Fruit fly (Drosophila melanogaster): ENCODE results near the gene Ir67b.
A peak's percentile ranks its signal among the peaks of the same experiment; 100 is the strongest.

Ir67b gene

DNA sequence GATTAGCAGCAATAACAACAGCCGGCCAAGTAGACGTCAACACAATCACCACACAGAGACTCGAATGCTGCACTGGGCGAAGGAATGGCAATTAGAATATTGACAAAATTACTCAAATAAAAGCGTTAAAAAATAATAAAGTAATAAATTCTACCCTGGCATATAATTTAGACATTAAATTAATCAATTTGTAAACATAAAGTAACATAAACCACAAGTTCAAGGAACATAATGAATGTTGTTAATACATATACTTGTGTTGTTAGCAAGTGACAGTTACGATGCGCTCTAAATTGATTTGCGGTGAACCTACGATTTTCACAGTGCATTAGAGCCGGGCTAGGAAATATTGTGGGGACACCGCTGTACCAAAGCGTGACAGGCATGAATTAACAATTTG lies 24.0 kb downstream of the Ir67b start (continued):
- TF ChIP-seq net (GFP tag; optimal IDR thresholded peaks at IDR 0.05) (peak; percentile 5), achi (GFP tag; optimal IDR thresholded peaks at IDR 0.05) (no peak), CG11294 (GFP tag; IDR thresholded peaks at IDR 0.05) (peak; percentile 21; the same call in 1 of the 2 replicates), CG8632 (GFP tag; optimal IDR thresholded peaks at IDR 0.05) (no peak), dac (GFP tag; optimal IDR thresholded peaks at IDR 0.05) (no peak), acj6 (GFP tag; optimal IDR thresholded peaks at IDR 0.05) (no peak), Blimp-1 (GFP tag; optimal IDR thresholded peaks at IDR 0.05) (no peak), CG11762 (GFP tag; optimal IDR thresholded peaks at IDR 0.05; ENCODE audit: insufficient read depth) (no peak), Hr4 (GFP tag; optimal IDR thresholded peaks at IDR 0.05) (peak; percentile 61)

dm6 chr3L:10398678-10399077 lies 33.1 kb downstream of the Ir67b start:
- TF ChIP-seq Smox (GFP tag; optimal IDR thresholded peaks at IDR 0.05): no peak
- no peak for TF ChIP-seq CG16779 (tag; optimal IDR thresholded peaks at IDR 0.05)
- TF ChIP-seq pdm3 (GFP tag; optimal IDR thresholded peaks at IDR 0.05): peak; percentile 8
- TF ChIP-seq Sox102F (GFP tag; optimal IDR thresholded peaks at IDR 0.05): no peak
- TF ChIP-seq Eip93F (GFP tag; optimal IDR thresholded peaks at IDR 0.05): no peak
- peak; percentile 10 for TF ChIP-seq Sox14 (GFP tag; optimal IDR thresholded peaks at IDR 0.05)
- no peak for TF ChIP-seq CG31627 (GFP tag; optimal IDR thresholded peaks at IDR 0.05)
- peak; percentile 89 for TF ChIP-seq CG32006 (GFP tag; optimal IDR thresholded peaks at IDR 0.05)
- peak; percentile 39 for TF ChIP-seq CG6276 (GFP tag; optimal IDR thresholded peaks at IDR 0.05)
- no peak for TF ChIP-seq Eip75B (GFP tag; optimal IDR thresholded peaks at IDR 0.05)
- TF ChIP-seq topi (GFP tag; optimal IDR thresholded peaks at IDR 0.05): no peak
- TF ChIP-seq ss (GFP tag; optimal IDR thresholded peaks at IDR 0.05): no peak
- TF ChIP-seq CG10669 (GFP tag; optimal IDR thresholded peaks at IDR 0.05): no peak
- TF ChIP-seq spab (GFP tag; optimal IDR thresholded peaks at IDR 0.05): no peak
- TF ChIP-seq CG3919 (GFP tag; optimal IDR thresholded peaks at IDR 0.05): peak; percentile 12
- peak; percentile 64; the same call in 2 of the 3 replicates for TF ChIP-seq CG6163 (GFP tag; IDR thresholded peaks at IDR 0.05)
- no peak for TF ChIP-seq CG6854 (GFP tag; optimal IDR thresholded peaks at IDR 0.05)
- TF ChIP-seq CG8119 (GFP tag; IDR thresholded peaks at IDR 0.05): peak; percentile 77
- no peak for TF ChIP-seq CG11902 (GFP tag; optimal IDR thresholded peaks at IDR 0.05)
- peak; percentile 23; the same call in 1 of the 2 replicates for TF ChIP-seq Gug (GFP tag; IDR thresholded peaks at IDR 0.05)
- TF ChIP-seq Ets21C (GFP tag; optimal IDR thresholded peaks at IDR 0.05): no peak
- TF ChIP-seq CG4318 (GFP tag; optimal IDR thresholded peaks at IDR 0.05): peak; percentile 74
- no peak for TF ChIP-seq CG6792 (GFP tag; optimal IDR thresholded peaks at IDR 0.05)
- TF ChIP-seq dac (GFP tag; optimal IDR thresholded peaks at IDR 0.05): peak; percentile 48
- TF ChIP-seq salr (GFP tag; optimal IDR thresholded peaks at IDR 0.05): peak in 1 of 2 experiments; percentile 55
- TF ChIP-seq CG11762 (GFP tag; optimal IDR thresholded peaks at IDR 0.05; ENCODE audit: insufficient read depth): no peak
- no peak for TF ChIP-seq Sox15 (GFP tag; optimal IDR thresholded peaks at IDR 0.05)
- TF ChIP-seq Ets96B (tag; optimal IDR thresholded peaks at IDR 0.05): no peak
- TF ChIP-seq CG15336 (GFP tag; IDR thresholded peaks at IDR 0.05): peak; percentile 74
- TF ChIP-seq CG7368 (GFP tag; optimal IDR thresholded peaks at IDR 0.05): no peak
- peak; percentile 58 for TF ChIP-seq OdsH (GFP tag; optimal IDR thresholded peaks at IDR 0.05)
- no peak for TF ChIP-seq CG3032 (tag; optimal IDR thresholded peaks at IDR 0.05)
- TF ChIP-seq Met (GFP tag; optimal IDR thresholded peaks at IDR 0.05): no peak
- no peak for TF ChIP-seq fd59A (GFP tag; optimal IDR thresholded peaks at IDR 0.05)
- peak; percentile 65 for TF ChIP-seq Hr4 (GFP tag; optimal IDR thresholded peaks at IDR 0.05)
- TF ChIP-seq esn (GFP tag; optimal IDR thresholded peaks at IDR 0.05): peak; percentile 14
- TF ChIP-seq CG8319 (GFP tag; optimal IDR thresholded peaks at IDR 0.05): no peak
- TF ChIP-seq eg (GFP tag; IDR thresholded peaks at IDR 0.05): peak; percentile 58; the same call in 2 of the 3 replicates
- no peak for TF ChIP-seq lz (GFP tag; optimal IDR thresholded peaks at IDR 0.05)
- no peak for TF ChIP-seq dsx (GFP tag; optimal IDR thresholded peaks at IDR 0.05; ENCODE audit: poor library complexity, severe bottlenecking)
- peak; percentile 35 for TF ChIP-seq net (GFP tag; optimal IDR thresholded peaks at IDR 0.05)
- peak; percentile 32 for TF ChIP-seq acj6 (GFP tag; optimal IDR thresholded peaks at IDR 0.05)
- TF ChIP-seq CG6808 (GFP tag; optimal IDR thresholded peaks at IDR 0.05): no peak
- no peak for TF ChIP-seq svp (GFP tag)
- TF ChIP-seq Eip78C (GFP tag): peak; percentile 65
- peak; percentile 47 for TF ChIP-seq achi (GFP tag; optimal IDR thresholded peaks at IDR 0.05)

Measured in whole organism, prepupa.